Fruit fly (Drosophila melanogaster): ENCODE results near the gene NimC3.

Gene NimC3

dm6 chr2L:14011591-14012303, 8.3 kb downstream of the NimC3 start:
- TF ChIP-seq insv (optimal IDR thresholded peaks at IDR 0.05) = no peak
- no peak for TF ChIP-seq h (optimal IDR thresholded peaks at IDR 0.05)
- no peak for TF ChIP-seq Myc (optimal IDR thresholded peaks at IDR 0.05)
- no peak for TF ChIP-seq Sin3A (optimal IDR thresholded peaks at IDR 0.05)
- no peak for TF ChIP-seq psq (optimal IDR thresholded peaks at IDR 0.05)
- TF ChIP-seq ttk (optimal IDR thresholded peaks at IDR 0.05) = no peak

- TF ChIP-seq Sin3A (optimal IDR thresholded peaks at IDR 0.05) (no peak), psq (optimal IDR thresholded peaks at IDR 0.05) (no peak), insv (optimal IDR thresholded peaks at IDR 0.05) (no peak), Myc (optimal IDR thresholded peaks at IDR 0.05) (no peak), ttk (optimal IDR thresholded peaks at IDR 0.05) (no peak), h (optimal IDR thresholded peaks at IDR 0.05) (no peak)
These were observed 9.6 kb downstream of the NimC3 start for dm6 chr2L:14010410-14010809.

dm6 chr2L:14007801-14008200, 12.2 kb downstream of the NimC3 start, which contains the start of gene CG42692:
Gene CG42692, plus strand, starts transcription at chr2L:14008101.
- TF ChIP-seq h (optimal IDR thresholded peaks at IDR 0.05) = no peak
- TF ChIP-seq Sin3A (optimal IDR thresholded peaks at IDR 0.05) = no peak
- no peak for TF ChIP-seq insv (optimal IDR thresholded peaks at IDR 0.05)
- no peak for TF ChIP-seq psq (optimal IDR thresholded peaks at IDR 0.05)
- no peak for TF ChIP-seq ttk (optimal IDR thresholded peaks at IDR 0.05)
- TF ChIP-seq Myc (optimal IDR thresholded peaks at IDR 0.05) = no peak

- TF ChIP-seq ttk (optimal IDR thresholded peaks at IDR 0.05) (no peak), Sin3A (optimal IDR thresholded peaks at IDR 0.05) (no peak), Myc (optimal IDR thresholded peaks at IDR 0.05) (no peak), h (optimal IDR thresholded peaks at IDR 0.05) (no peak), insv (optimal IDR thresholded peaks at IDR 0.05) (no peak), psq (optimal IDR thresholded peaks at IDR 0.05) (no peak)
These were observed 18.1 kb downstream of the NimC3 start for dm6 chr2L:14001887-14002286.

- TF ChIP-seq Sin3A (optimal IDR thresholded peaks at IDR 0.05) (no peak), psq (optimal IDR thresholded peaks at IDR 0.05) (no peak), ttk (optimal IDR thresholded peaks at IDR 0.05) (no peak), h (optimal IDR thresholded peaks at IDR 0.05) (no peak), Myc (optimal IDR thresholded peaks at IDR 0.05) (no peak)
These were observed 18.9 kb downstream of the NimC3 start, which contains the start of gene rk for dm6 chr2L:14001078-14001477. Gene rk, minus strand, starts transcription at chr2L:14001248.

- TF ChIP-seq Sin3A (optimal IDR thresholded peaks at IDR 0.05) (no peak), h (optimal IDR thresholded peaks at IDR 0.05) (no peak), Myc (optimal IDR thresholded peaks at IDR 0.05) (no peak), psq (optimal IDR thresholded peaks at IDR 0.05) (no peak), ttk (optimal IDR thresholded peaks at IDR 0.05) (no peak), insv (optimal IDR thresholded peaks at IDR 0.05) (no peak)
These were observed 21.1 kb downstream of the NimC3 start for dm6 chr2L:13998952-13999351.

dm6 chr2L:13979826-13980225, 40.2 kb downstream of the NimC3 start, which contains the start of gene NimC2:
Gene NimC2, plus strand, starts transcription at chr2L:13980126.
- TF ChIP-seq Sin3A (optimal IDR thresholded peaks at IDR 0.05) (no peak), insv (optimal IDR thresholded peaks at IDR 0.05) (no peak), Myc (optimal IDR thresholded peaks at IDR 0.05) (no peak), psq (optimal IDR thresholded peaks at IDR 0.05) (no peak), ttk (optimal IDR thresholded peaks at IDR 0.05) (no peak), h (optimal IDR thresholded peaks at IDR 0.05) (no peak)

dm6 chr2L:13977073-13977472, 42.9 kb downstream of the NimC3 start, which contains the start of gene Cyp28a5:
Gene Cyp28a5, plus strand, starts transcription at chr2L:13977302.
- no peak for TF ChIP-seq psq (optimal IDR thresholded peaks at IDR 0.05)
- TF ChIP-seq Sin3A (optimal IDR thresholded peaks at IDR 0.05) = no peak
- TF ChIP-seq ttk (optimal IDR thresholded peaks at IDR 0.05) = no peak
- no peak for TF ChIP-seq Myc (optimal IDR thresholded peaks at IDR 0.05)
- no peak for TF ChIP-seq insv (optimal IDR thresholded peaks at IDR 0.05)
- TF ChIP-seq h (optimal IDR thresholded peaks at IDR 0.05) = no peak

- TF ChIP-seq ttk (optimal IDR thresholded peaks at IDR 0.05) = no peak
- no peak for TF ChIP-seq Sin3A (optimal IDR thresholded peaks at IDR 0.05)
- no peak for TF ChIP-seq insv (optimal IDR thresholded peaks at IDR 0.05)
- no peak for TF ChIP-seq h (optimal IDR thresholded peaks at IDR 0.05)
- TF ChIP-seq Myc (optimal IDR thresholded peaks at IDR 0.05) = no peak
- TF ChIP-seq psq (optimal IDR thresholded peaks at IDR 0.05) = no peak
These were observed 43.3 kb downstream of the NimC3 start, which contains the start of gene NimC1 for dm6 chr2L:13976669-13977068. Gene NimC1, minus strand, starts transcription at chr2L:13976769.

- no peak for TF ChIP-seq h (optimal IDR thresholded peaks at IDR 0.05)
- TF ChIP-seq ttk (optimal IDR thresholded peaks at IDR 0.05) = no peak
- TF ChIP-seq Sin3A (optimal IDR thresholded peaks at IDR 0.05) = no peak
- TF ChIP-seq insv (optimal IDR thresholded peaks at IDR 0.05) = no peak
- no peak for TF ChIP-seq Myc (optimal IDR thresholded peaks at IDR 0.05)
- no peak for TF ChIP-seq psq (optimal IDR thresholded peaks at IDR 0.05)
These were observed 47.2 kb downstream of the NimC3 start, which contains the start of gene He for dm6 chr2L:13972847-13973246. Gene He, minus strand, starts transcription at chr2L:13972947.

- TF ChIP-seq h (optimal IDR thresholded peaks at IDR 0.05) (no peak), Myc (optimal IDR thresholded peaks at IDR 0.05) (no peak), ttk (optimal IDR thresholded peaks at IDR 0.05) (no peak), insv (optimal IDR thresholded peaks at IDR 0.05) (no peak), psq (optimal IDR thresholded peaks at IDR 0.05) (no peak), Sin3A (optimal IDR thresholded peaks at IDR 0.05) (no peak)
These were observed 50.1 kb downstream of the NimC3 start, which contains the start of the genes NimB4 and NimB5 for dm6 chr2L:13969876-13970275. Gene NimB4, minus strand, starts transcription at chr2L:13969976. Gene NimB5, plus strand, starts transcription at chr2L:13970177.
